Worm (Caenorhabditis elegans) whole organism, young adult: ENCODE results near the gene M28.8.

ENCODE experiments used
- T07F8.4 ChIP-seq: sonication (generic microtip); optimal IDR thresholded peaks from 2 replicates; lab custom pipeline; 2016; ENCODE audit warnings: mild to moderate bottlenecking, missing genetic modification characterization, moderate library complexity, missing compliant biosample characterization
- aptf-2 ChIP-seq: fragments of 200-800 bp; sonication (Bioruptor generic); conservative IDR thresholded peaks from 2 replicates; pipeline ENCODE4 v1.3.6; 2022; ENCODE audit warnings: missing genetic modification reagents, missing genetic modification characterization, missing compliant biosample characterization
- efl-1 ChIP-seq: fragments of 150-350 bp; optimal IDR thresholded peaks from 2 replicates; lab custom pipeline; 2014; ENCODE audit warnings: missing biosample characterization, missing genetic modification reagents, missing genetic modification characterization
- egl-44 ChIP-seq: fragments of 200-800 bp; sonication (Bioruptor generic); IDR thresholded peaks from 2 replicates; pipeline ENCODE4 v1.3.6; 2022; ENCODE audit warnings: missing genetic modification reagents, missing genetic modification characterization, missing compliant biosample characterization
- ets-4 ChIP-seq: fragments of 200-800 bp; sonication (Bioruptor generic); optimal IDR thresholded peaks from 2 replicates; lab custom pipeline; 2018; ENCODE audit warnings: mild to moderate bottlenecking, missing genetic modification characterization, missing compliant biosample characterization
- let-526 ChIP-seq: fragments of 200-800 bp; sonication (Bioruptor generic); IDR thresholded peaks from 2 replicates; pipeline ENCODE4 v1.3.6; 2022; ENCODE audit warnings: missing genetic modification reagents, missing genetic modification characterization, missing compliant biosample characterization
- lin-26 ChIP-seq: fragments of 200-800 bp; sonication (Bioruptor generic); IDR thresholded peaks from 2 replicates; pipeline ENCODE4 v1.3.6; 2022; ENCODE audit warnings: missing genetic modification reagents, missing genetic modification characterization, missing compliant biosample characterization
- madf-3 ChIP-seq: fragments of 200-800 bp; sonication (Bioruptor generic); IDR thresholded peaks from 2 replicates; pipeline ENCODE4 v1.3.6; 2022; ENCODE audit warnings: missing genetic modification reagents, missing genetic modification characterization, missing compliant biosample characterization
- nfya-1 ChIP-seq: sonication (generic microtip); optimal IDR thresholded peaks from 2 replicates; lab custom pipeline; 2017; ENCODE audit warnings: antibody characterized with exemption, missing compliant biosample characterization, missing genetic modification characterization, borderline replicate concordance; ENCODE audit not compliant: insufficient read depth
- pbrm-1 ChIP-seq: fragments of 200-800 bp; sonication (Bioruptor generic); IDR thresholded peaks from 2 replicates; pipeline ENCODE4 v1.3.6; 2022; ENCODE audit warnings: missing genetic modification reagents, missing genetic modification characterization, missing compliant biosample characterization
- snpc-1.1 ChIP-seq: sonication (generic microtip); optimal IDR thresholded peaks from 2 replicates; lab custom pipeline; 2017; ENCODE audit warnings: missing genetic modification characterization, mild to moderate bottlenecking, missing compliant biosample characterization, antibody characterized with exemption, moderate library complexity, missing genotype, missing genetic modification reagents; ENCODE audit not compliant: insufficient read depth
- unc-62 ChIP-seq: fragments of 150-350 bp; optimal IDR thresholded peaks from 2 replicates; lab custom pipeline; 2014; ENCODE audit warnings: missing biosample characterization, missing genetic modification reagents, missing genetic modification characterization
- ztf-28 ChIP-seq: fragments of 200-800 bp; sonication (Bioruptor generic); IDR thresholded peaks from 2 replicates; pipeline ENCODE4 v1.3.6; 2022; ENCODE audit warnings: missing genetic modification reagents, missing genetic modification characterization, missing compliant biosample characterization

DNA sequence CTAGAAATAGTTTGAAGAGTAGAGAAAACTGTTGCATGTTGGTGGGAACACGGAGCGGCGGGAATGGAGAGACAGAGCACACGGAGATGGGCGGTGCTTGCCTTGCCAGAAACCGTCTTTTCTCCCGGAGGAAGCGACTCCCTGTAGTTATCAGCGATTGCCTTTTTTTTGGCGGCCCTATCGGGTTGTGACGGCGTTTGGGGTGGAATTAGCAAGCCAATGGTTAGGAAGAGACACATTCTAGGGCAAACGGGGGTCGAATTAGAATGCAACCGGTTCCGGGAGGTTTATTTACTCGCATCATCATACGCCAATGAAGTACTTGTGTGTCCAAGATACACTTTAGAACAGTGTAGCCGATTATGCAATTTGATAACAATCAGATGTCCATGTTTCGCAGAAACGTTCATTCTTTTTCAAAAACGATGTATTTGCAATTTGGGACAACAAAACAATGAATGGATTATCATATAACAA, 29.6 kb downstream of the M28.8 start, which contains the start of gene lact-3:
- TF ChIP-seq efl-1 (GFP tag; lab: Kevin White, UChicago) (no peak), aptf-2 (no peak), nfya-1 (tag; lab: Kevin White, UChicago) (no peak), lin-26 (GFP tag; lab: Robert Waterston, UW) (0 out of 2 replicates have a peak, but pooled peaks have one; percentile 59), snpc-1.1 (no peak), unc-62 (no peak), ztf-28 (GFP tag; lab: Robert Waterston, UW) (no peak), madf-3 (GFP tag; lab: Robert Waterston, UW) (peak; percentile 80; the same call in 1 of the 2 replicates), ets-4 (GFP tag; lab: Kevin White, UChicago) (no peak), pbrm-1 (GFP tag; lab: Robert Waterston, UW) (no peak), T07F8.4 (no peak), let-526 (GFP tag; lab: Robert Waterston, UW) (no peak), egl-44 (GFP tag; lab: Robert Waterston, UW) (0 out of 2 replicates have a peak, but pooled peaks have one; percentile 13)
